Worm (Caenorhabditis elegans) whole organism, young adult: ENCODE measurements around the gene C25H3.3.

Source experiments
- B0019.2 ChIP-seq: fragments of 200-800 bp; sonication (Bioruptor generic); conservative IDR thresholded peaks from 2 replicates; pipeline ENCODE4 v1.3.6; 2022; ENCODE audit warnings: missing genetic modification reagents, missing genetic modification characterization, missing compliant biosample characterization
- B0035.1 ChIP-seq: sonication (generic microtip); optimal IDR thresholded peaks from 2 replicates; lab custom pipeline; 2016; ENCODE audit warnings: missing genetic modification characterization, mild to moderate bottlenecking, missing compliant biosample characterization, missing genotype, missing genetic modification reagents
- B0261.1 ChIP-seq: sonication (generic microtip); optimal IDR thresholded peaks from 2 replicates; lab custom pipeline; 2016; ENCODE audit warnings: mild to moderate bottlenecking, missing genetic modification characterization, moderate library complexity, missing compliant biosample characterization
- C06A6.2 ChIP-seq: fragments of 200-800 bp; sonication (Bioruptor generic); conservative IDR thresholded peaks from 2 replicates; pipeline ENCODE4 v1.3.6; 2022; ENCODE audit warnings: missing genetic modification characterization, missing compliant biosample characterization
- C17E4.6 ChIP-seq: fragments of 200-800 bp; sonication (Bioruptor generic); IDR thresholded peaks from 2 replicates; pipeline ENCODE4 v1.3.6; 2022; ENCODE audit warnings: missing genetic modification reagents, missing genetic modification characterization, missing compliant biosample characterization
- D2030.7 ChIP-seq: fragments of 200-800 bp; sonication (Bioruptor generic); IDR thresholded peaks from 2 replicates; pipeline ENCODE4 v1.3.6; 2022; ENCODE audit warnings: missing genetic modification reagents, missing genetic modification characterization, missing compliant biosample characterization
- F23B12.7 ChIP-seq: sonication (generic microtip); optimal IDR thresholded peaks from 2 replicates; lab custom pipeline; 2017; ENCODE audit warnings: missing genetic modification characterization, mild to moderate bottlenecking, missing compliant biosample characterization, antibody characterized with exemption, moderate library complexity; ENCODE audit not compliant: insufficient read depth
- F33H1.4 ChIP-seq: fragments of 200-800 bp; sonication (Bioruptor generic); IDR thresholded peaks from 2 replicates; pipeline ENCODE4 v1.3.6; 2022; ENCODE audit warnings: missing genetic modification reagents, missing genetic modification characterization, missing compliant biosample characterization
- F37B4.10 ChIP-seq: fragments of 200-800 bp; sonication (Bioruptor generic); IDR thresholded peaks from 2 replicates; pipeline ENCODE4 v1.3.6; 2022; ENCODE audit warnings: missing genetic modification characterization, missing compliant biosample characterization
- F57A8.1 ChIP-seq: fragments of 200-800 bp; sonication (Bioruptor generic); optimal IDR thresholded peaks from 2 replicates; lab custom pipeline; 2018; ENCODE audit warnings: mild to moderate bottlenecking, missing genetic modification characterization, moderate library complexity, missing compliant biosample characterization
- Y53F4B.3 ChIP-seq: fragments of 200-800 bp; sonication (Bioruptor generic); IDR thresholded peaks from 2 replicates; pipeline ENCODE4 v1.3.6; 2022; ENCODE audit warnings: missing genetic modification reagents, missing genetic modification characterization, missing compliant biosample characterization
- Y56A3A.18 ChIP-seq: fragments of 200-800 bp; sonication (Bioruptor generic); IDR thresholded peaks from 2 replicates; pipeline ENCODE4 v1.3.6; 2022; ENCODE audit warnings: missing genetic modification reagents, missing genetic modification characterization, missing compliant biosample characterization
- Y95B8A.8 ChIP-seq: fragments of 200-800 bp; sonication (Bioruptor generic); IDR thresholded peaks from 2 replicates; pipeline ENCODE4 v1.3.6; 2022; ENCODE audit warnings: missing genetic modification reagents, missing genetic modification characterization, missing compliant biosample characterization
- atf-7 ChIP-seq: sonication (generic microtip); optimal IDR thresholded peaks from 2 replicates; lab custom pipeline; 2017; ENCODE audit warnings: mild to moderate bottlenecking, missing genetic modification characterization, missing compliant biosample characterization
- attf-3 ChIP-seq: fragments of 200-800 bp; sonication (Bioruptor generic); conservative IDR thresholded peaks from 2 replicates; pipeline ENCODE4 v1.3.6; 2022; ENCODE audit warnings: missing genetic modification reagents, missing genetic modification characterization, missing compliant biosample characterization
- attf-6 ChIP-seq: fragments of 200-800 bp; sonication (Bioruptor generic); IDR thresholded peaks from 2 replicates; pipeline ENCODE4 v1.3.6; 2022; ENCODE audit warnings: missing genetic modification reagents, missing genetic modification characterization, missing compliant biosample characterization
- cebp-2 ChIP-seq: fragments of 200-800 bp; sonication (Bioruptor generic); IDR thresholded peaks from 2 replicates; pipeline ENCODE4 v1.3.6; 2022; ENCODE audit warnings: missing genetic modification characterization, missing compliant biosample characterization
- dox-1 ChIP-seq: fragments of 200-800 bp; sonication (Bioruptor generic); IDR thresholded peaks from 2 replicates; pipeline ENCODE4 v1.3.6; 2022; ENCODE audit warnings: missing genetic modification reagents, missing genetic modification characterization, missing compliant biosample characterization
- dpff-1 ChIP-seq: sonication (generic microtip); optimal IDR thresholded peaks from 2 replicates; lab custom pipeline; 2017; ENCODE audit warnings: mild to moderate bottlenecking, missing genetic modification characterization, missing compliant biosample characterization
- egl-44 ChIP-seq: fragments of 200-800 bp; sonication (Bioruptor generic); IDR thresholded peaks from 2 replicates; pipeline ENCODE4 v1.3.6; 2022; ENCODE audit warnings: missing genetic modification reagents, missing genetic modification characterization, missing compliant biosample characterization
- him-1 ChIP-seq: sonication (generic microtip); optimal IDR thresholded peaks from 2 replicates; lab custom pipeline; 2016; ENCODE audit warnings: missing genotype, missing genetic modification reagents, missing genetic modification characterization, missing compliant biosample characterization
- hmg-1.2 ChIP-seq: fragments of 200-800 bp; sonication (Bioruptor generic); IDR thresholded peaks from 2 replicates; pipeline ENCODE4 v1.3.6; 2022; ENCODE audit warnings: missing genetic modification reagents, missing genetic modification characterization, missing compliant biosample characterization
- lin-40 ChIP-seq: sonication (generic microtip); optimal IDR thresholded peaks from 2 replicates; lab custom pipeline; 2016; ENCODE audit warnings: missing genetic modification characterization, mild to moderate bottlenecking, missing compliant biosample characterization, missing genotype, missing genetic modification reagents
- lir-1 ChIP-seq: fragments of 200-800 bp; sonication (Bioruptor generic); conservative IDR thresholded peaks from 2 replicates; pipeline ENCODE4 v1.3.6; 2022; ENCODE audit warnings: missing genetic modification reagents, missing genetic modification characterization, missing compliant biosample characterization
- lsy-27 ChIP-seq: sonication (generic microtip); optimal IDR thresholded peaks from 2 replicates; lab custom pipeline; 2017; ENCODE audit warnings: missing genetic modification characterization, mild to moderate bottlenecking, missing compliant biosample characterization, antibody characterized with exemption, missing genotype, borderline replicate concordance; ENCODE audit not compliant: insufficient read depth
- madf-3 ChIP-seq: fragments of 200-800 bp; sonication (Bioruptor generic); IDR thresholded peaks from 2 replicates; pipeline ENCODE4 v1.3.6; 2022; ENCODE audit warnings: missing genetic modification reagents, missing genetic modification characterization, missing compliant biosample characterization
- madf-6 ChIP-seq: fragments of 200-800 bp; sonication (Bioruptor generic); IDR thresholded peaks from 2 replicates; pipeline ENCODE4 v1.3.6; 2022; ENCODE audit warnings: missing genetic modification reagents, missing genetic modification characterization, missing compliant biosample characterization
- mcd-1 ChIP-seq: fragments of 200-800 bp; sonication (Bioruptor generic); IDR thresholded peaks from 2 replicates; pipeline ENCODE4 v1.3.6; 2022; ENCODE audit warnings: missing genetic modification reagents, missing genetic modification characterization, missing compliant biosample characterization
- mes-4 ChIP-seq: sonication (generic microtip); optimal IDR thresholded peaks from 2 replicates; lab custom pipeline; 2016; ENCODE audit warnings: missing genotype, missing genetic modification characterization, missing compliant biosample characterization
- nfya-2 ChIP-seq: fragments of 200-800 bp; sonication (Bioruptor generic); IDR thresholded peaks from 2 replicates; pipeline ENCODE4 v1.3.6; 2022; ENCODE audit warnings: missing genetic modification reagents, missing genetic modification characterization, missing compliant biosample characterization
- nfyb-1 ChIP-seq: fragments of 200-800 bp; sonication (Bioruptor generic); IDR thresholded peaks from 2 replicates; pipeline ENCODE4 v1.3.6; 2022; ENCODE audit warnings: missing genetic modification reagents, missing genetic modification characterization, missing compliant biosample characterization
- nhr-80 ChIP-seq: sonication (generic microtip); optimal IDR thresholded peaks from 2 replicates; lab custom pipeline; 2016; ENCODE audit warnings: missing genetic modification characterization, missing compliant biosample characterization
- pha-4 ChIP-seq: fragments of 150-350 bp; sonication (generic microtip); optimal IDR thresholded peaks from 2 replicates; lab custom pipeline; 2014; ENCODE audit warnings: missing biosample characterization, missing genetic modification reagents, missing genetic modification characterization
- rcor-1 ChIP-seq: fragments of 200-800 bp; sonication (Bioruptor generic); IDR thresholded peaks from 2 replicates; pipeline ENCODE4 v1.3.6; 2022; ENCODE audit warnings: missing genetic modification reagents, missing genetic modification characterization, missing compliant biosample characterization
- repo-1 ChIP-seq: sonication (generic microtip); optimal IDR thresholded peaks from 2 replicates; lab custom pipeline; 2017; ENCODE audit warnings: mild to moderate bottlenecking, missing genetic modification characterization, missing compliant biosample characterization
- sdz-38 ChIP-seq: sonication (generic microtip); optimal IDR thresholded peaks from 2 replicates; lab custom pipeline; 2016; ENCODE audit warnings: missing genotype, missing genetic modification characterization, missing compliant biosample characterization
- snpc-1.3 ChIP-seq: sonication (generic microtip); optimal IDR thresholded peaks from 2 replicates; lab custom pipeline; 2017; ENCODE audit warnings: missing genetic modification characterization, mild to moderate bottlenecking, missing compliant biosample characterization, antibody characterized with exemption, moderate library complexity, missing genotype, missing genetic modification reagents; ENCODE audit not compliant: insufficient read depth
- snpc-4 ChIP-seq, 5 experiments: fragments of 150-350 bp in 1 of 5; sonication (generic microtip) in 4 of 5; optimal IDR thresholded peaks; 2 replicates each; lab custom pipeline; 2014 to 2018; ENCODE audit warnings: missing genetic modification characterization in 5 of 5, missing biosample characterization in 3 of 5, antibody characterized with exemption in 2 of 5, mild to moderate bottlenecking in 2 of 5, missing compliant biosample characterization in 2 of 5, missing genotype in 2 of 5, moderate library complexity in 2 of 5, missing genetic modification reagents in 1 of 5
- somi-1 ChIP-seq: fragments of 200-800 bp; sonication (Bioruptor generic); optimal IDR thresholded peaks from 2 replicates; lab custom pipeline; 2018; ENCODE audit warnings: mild to moderate bottlenecking, missing genetic modification characterization, missing compliant biosample characterization
- sptf-2 ChIP-seq: fragments of 200-800 bp; sonication (Bioruptor generic); optimal IDR thresholded peaks from 2 replicates; lab custom pipeline; 2018; ENCODE audit warnings: mild to moderate bottlenecking, missing genetic modification characterization, missing compliant biosample characterization
- tbp1 ChIP-seq: fragments of 200-800 bp; sonication (Bioruptor generic); optimal IDR thresholded peaks from 2 replicates; lab custom pipeline; 2018; ENCODE audit warnings: mild to moderate bottlenecking, missing genetic modification characterization, missing compliant biosample characterization
- xnd-1 ChIP-seq: sonication (generic microtip); optimal IDR thresholded peaks from 2 replicates; lab custom pipeline; 2016; ENCODE audit warnings: missing genotype, missing genetic modification reagents, missing genetic modification characterization, missing compliant biosample characterization
- ztf-18 ChIP-seq: sonication (generic microtip); optimal IDR thresholded peaks from 2 replicates; lab custom pipeline; 2016; ENCODE audit warnings: missing genotype, mild to moderate bottlenecking, missing genetic modification characterization, missing compliant biosample characterization
- ztf-26 ChIP-seq: sonication (generic microtip); optimal IDR thresholded peaks from 2 replicates; lab custom pipeline; 2017; ENCODE audit warnings: missing genetic modification characterization, missing compliant biosample characterization
- ztf-6 ChIP-seq: fragments of 200-800 bp; sonication (Bioruptor generic); IDR thresholded peaks from 2 replicates; pipeline ENCODE4 v1.3.6; 2022; ENCODE audit warnings: missing genetic modification reagents, missing genetic modification characterization, missing compliant biosample characterization

The C25H3.3 gene

DNA sequence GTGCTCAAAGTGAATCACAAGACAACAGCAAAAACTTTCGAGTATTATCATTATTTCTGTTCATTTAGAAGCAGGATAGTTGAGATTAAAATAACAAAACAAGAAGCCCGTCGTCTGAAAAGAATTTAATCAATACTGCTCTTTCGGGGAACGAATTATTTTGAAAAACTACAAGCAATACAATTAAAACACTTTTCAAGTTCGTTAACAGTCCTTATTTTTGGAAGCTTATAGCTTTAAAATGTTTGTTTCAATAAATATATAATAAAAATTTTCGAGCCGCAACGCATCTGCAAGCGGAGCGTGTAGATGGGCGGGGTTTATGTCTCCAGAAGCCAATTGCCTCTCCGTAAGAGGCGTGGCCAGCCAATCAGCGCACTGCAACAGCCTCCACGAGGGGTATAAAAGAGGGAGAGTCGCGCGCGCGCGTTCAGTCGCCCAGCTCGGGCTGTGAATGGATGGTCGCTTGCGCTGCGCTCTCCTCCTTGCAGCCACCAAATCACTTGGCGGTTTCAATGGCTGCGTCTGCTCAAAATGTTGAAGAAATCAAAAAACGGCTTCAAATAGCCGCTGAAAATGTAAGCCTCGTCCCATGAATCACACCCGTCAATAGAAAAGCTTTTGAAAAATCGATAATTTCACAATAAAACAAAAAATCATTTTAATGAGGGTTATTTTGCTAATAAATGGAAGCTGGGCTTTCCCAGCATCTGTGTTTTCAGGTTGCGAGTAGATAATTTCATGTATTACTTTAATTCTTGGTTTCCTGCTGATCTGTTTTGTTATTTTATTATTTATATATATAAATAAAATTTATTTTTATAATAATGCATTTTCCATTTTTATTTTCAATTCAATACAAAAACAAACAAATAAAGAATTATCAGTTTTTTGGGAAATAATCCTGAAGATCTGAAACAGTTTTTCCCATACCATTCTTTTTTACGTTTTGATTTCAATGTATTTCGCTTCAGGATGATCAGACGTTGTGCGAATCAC lies 33.0 kb upstream of the C25H3.3 start, which contains the start of the genes ift-43 and mdt-26:
Gene ift-43 (minus strand): TSS at position 51 of the 999 bp plus-strand sequence.
Gene mdt-26 (plus strand): TSS at position 446 of the 999 bp plus-strand sequence.
- peak; percentile 100 for TF ChIP-seq nfyb-1 (GFP tag; lab: Robert Waterston, UW)
- peak; percentile 87 for TF ChIP-seq lin-40 (tag; lab: Kevin White, UChicago)
- 0 out of 2 replicates have a peak, but pooled peaks have one; percentile 43 for TF ChIP-seq F33H1.4 (GFP tag; lab: Robert Waterston, UW)
- TF ChIP-seq rcor-1, result no peak; the same call in 1 of the 2 replicates
- peak; percentile 81 for TF ChIP-seq egl-44 (GFP tag; lab: Robert Waterston, UW)
- TF ChIP-seq tbp1 (GFP tag; lab: Kevin White, UChicago), result peak; percentile 76
- TF ChIP-seq atf-7 (tag; lab: Kevin White, UChicago), result peak; percentile 3
- no peak for TF ChIP-seq xnd-1 (tag; lab: Kevin White, UChicago)
- peak; percentile 25 for TF ChIP-seq ztf-18 (tag; lab: Kevin White, UChicago)
- peak; percentile 72 for TF ChIP-seq D2030.7 (GFP tag; lab: Robert Waterston, UW)
- TF ChIP-seq B0261.1, result no peak
- TF ChIP-seq Y53F4B.3 (GFP tag; lab: Robert Waterston, UW), result 0 out of 2 replicates have a peak, but pooled peaks have one; percentile 37
- no peak for TF ChIP-seq nhr-80 (tag; lab: Kevin White, UChicago)
- TF ChIP-seq snpc-4 (GFP tag; optimal IDR thresholded peaks at IDR 0.05; lab: Kevin White, UChicago), result peak; percentile 59
- peak in 2 of 4 experiments; percentile 31 to 49 for TF ChIP-seq snpc-4 (tag; optimal IDR thresholded peaks at IDR 0.05; lab: Kevin White, UChicago)
- TF ChIP-seq Y56A3A.18 (GFP tag; lab: Robert Waterston, UW), result no peak
- no peak for TF ChIP-seq attf-3 (GFP tag; lab: Robert Waterston, UW)
- peak; percentile 80 for TF ChIP-seq F57A8.1 (GFP tag; lab: Kevin White, UChicago)
- TF ChIP-seq madf-3 (GFP tag; lab: Robert Waterston, UW), result peak; percentile 93
- TF ChIP-seq C17E4.6 (GFP tag; lab: Robert Waterston, UW), result peak; percentile 53; the same call in 1 of the 2 replicates
- TF ChIP-seq him-1 (tag; lab: Kevin White, UChicago), result peak; percentile 27
- TF ChIP-seq C06A6.2 (GFP tag; lab: Robert Waterston, UW), result peak; percentile 84
- peak; percentile 77 for TF ChIP-seq ztf-6 (GFP tag; lab: Robert Waterston, UW)
- peak; percentile 53 for TF ChIP-seq snpc-1.3 (tag; lab: Kevin White, UChicago)
- peak; percentile 65 for TF ChIP-seq Y95B8A.8
- TF ChIP-seq cebp-2 (GFP tag; lab: Robert Waterston, UW), result 0 out of 2 replicates have a peak, but pooled peaks have one; percentile 40
- TF ChIP-seq hmg-1.2, result peak; percentile 56
- TF ChIP-seq somi-1 (GFP tag; lab: Kevin White, UChicago), result no peak
- TF ChIP-seq mcd-1, result peak; percentile 85
- peak; percentile 16 for TF ChIP-seq sdz-38
- TF ChIP-seq B0035.1 (tag; lab: Kevin White, UChicago), result no peak
- TF ChIP-seq lsy-27 (tag; lab: Kevin White, UChicago), result peak; percentile 41
- peak; percentile 65 for TF ChIP-seq repo-1
- peak; percentile 62 for TF ChIP-seq madf-6 (GFP tag; lab: Robert Waterston, UW)
- TF ChIP-seq ztf-26 (tag; lab: Kevin White, UChicago), result peak; percentile 87
- TF ChIP-seq B0019.2 (GFP tag; lab: Robert Waterston, UW), result no peak
- peak; percentile 85 for TF ChIP-seq F23B12.7
- no peak for TF ChIP-seq pha-4 (tag; lab: Kevin White, UChicago)
- peak; percentile 100 for TF ChIP-seq nfya-2 (GFP tag; lab: Robert Waterston, UW)
- TF ChIP-seq F37B4.10, result no peak
- peak; percentile 87 for TF ChIP-seq dox-1 (GFP tag; lab: Robert Waterston, UW)
- peak; percentile 48; the same call in 1 of the 2 replicates for TF ChIP-seq lir-1 (GFP tag; lab: Robert Waterston, UW)
- no peak for TF ChIP-seq mes-4
- peak; percentile 98 for TF ChIP-seq sptf-2 (GFP tag; lab: Kevin White, UChicago)
- TF ChIP-seq attf-6 (GFP tag; lab: Robert Waterston, UW), result no peak
- TF ChIP-seq dpff-1 (tag; lab: Kevin White, UChicago), result no peak
